Worm (Caenorhabditis elegans): ENCODE data around the gene oat-1.
A peak's percentile ranks its signal among the peaks of the same experiment; 100 is the strongest.

Gene oat-1

ce11 chrIV:8519949-8520348 lies 47.6 kb upstream of the oat-1 start:
- TF ChIP-seq egl-44 (GFP tag; IDR thresholded peaks at IDR 0.05), result no peak
- no peak for TF ChIP-seq ztf-25 (GFP tag; IDR thresholded peaks at IDR 0.05)
- TF ChIP-seq lin-54 (GFP tag; optimal IDR thresholded peaks at IDR 0.05), result no peak
- no peak for TF ChIP-seq ztf-18 (tag; optimal IDR thresholded peaks at IDR 0.05)
- no peak for TF ChIP-seq repo-1 (tag; optimal IDR thresholded peaks at IDR 0.05)
- TF ChIP-seq atf-7 (tag; optimal IDR thresholded peaks at IDR 0.05), result no peak
- no peak for TF ChIP-seq ceh-79 (tag; optimal IDR thresholded peaks at IDR 0.05)
- TF ChIP-seq F52B5.7 (tag; optimal IDR thresholded peaks at IDR 0.05), result no peak
- TF ChIP-seq egrh-3 (GFP tag; IDR thresholded peaks at IDR 0.05), result no peak
- no peak for TF ChIP-seq D2030.7 (GFP tag; IDR thresholded peaks at IDR 0.05)
- TF ChIP-seq nhr-120 (GFP tag; IDR thresholded peaks at IDR 0.05), result no peak
- no peak for TF ChIP-seq cebp-1 (GFP tag; IDR thresholded peaks at IDR 0.05)
- TF ChIP-seq cebp-1 (tag; optimal IDR thresholded peaks at IDR 0.05), result no peak

- TF ChIP-seq lsl-1 (GFP tag; optimal IDR thresholded peaks at IDR 0.05), result no peak
- no peak for TF ChIP-seq C06A6.2 (GFP tag; conservative IDR thresholded peaks at IDR 0.05)
- TF ChIP-seq lin-40 (tag; optimal IDR thresholded peaks at IDR 0.05), result no peak
- no peak; the same call in 1 of the 2 replicates for TF ChIP-seq Y53G8AR.9 (GFP tag; conservative IDR thresholded peaks at IDR 0.05)
- no peak for TF ChIP-seq K12H6.12 (tag; optimal IDR thresholded peaks at IDR 0.05)
- TF ChIP-seq madf-10 (tag; optimal IDR thresholded peaks at IDR 0.05), result no peak
- TF ChIP-seq lin-26 (GFP tag; IDR thresholded peaks at IDR 0.05), result 0 out of 2 replicates have a peak, but pooled peaks have one; percentile 35
- no peak for TF ChIP-seq F57A8.1 (GFP tag; optimal IDR thresholded peaks at IDR 0.05)
- TF ChIP-seq attf-6 (GFP tag; IDR thresholded peaks at IDR 0.05), result no peak
- TF ChIP-seq pha-4 (tag; optimal IDR thresholded peaks at IDR 0.05), result no peak
- TF ChIP-seq ztf-18 (tag; optimal IDR thresholded peaks at IDR 0.05), result no peak
- no peak for TF ChIP-seq ekl-4 (GFP tag; IDR thresholded peaks at IDR 0.05)
- TF ChIP-seq D2030.7 (GFP tag; IDR thresholded peaks at IDR 0.05), result no peak
- no peak for TF ChIP-seq chd-7 (tag; optimal IDR thresholded peaks at IDR 0.05)
- no peak for TF ChIP-seq F10E7.11 (tag; optimal IDR thresholded peaks at IDR 0.05)
- TF ChIP-seq B0336.3 (GFP tag; IDR thresholded peaks at IDR 0.05), result no peak
- no peak for TF ChIP-seq die-1 (tag; optimal IDR thresholded peaks at IDR 0.05)
- TF ChIP-seq Y79H2A.3 (GFP tag; conservative IDR thresholded peaks at IDR 0.05), result peak; percentile 77; the same call in 1 of the 2 replicates
- TF ChIP-seq madf-3 (GFP tag; IDR thresholded peaks at IDR 0.05), result no peak
- TF ChIP-seq rec-8 (tag; optimal IDR thresholded peaks at IDR 0.05), result no peak
- TF ChIP-seq ama-1 (optimal IDR thresholded peaks at IDR 0.05), result no peak
- no peak for TF ChIP-seq ama-1 (GFP tag; optimal IDR thresholded peaks at IDR 0.05)
- TF ChIP-seq K11D2.4 (GFP tag; IDR thresholded peaks at IDR 0.05), result no peak
- TF ChIP-seq sptf-2 (GFP tag; optimal IDR thresholded peaks at IDR 0.05), result no peak
- no peak for TF ChIP-seq mel-28 (tag; optimal IDR thresholded peaks at IDR 0.05; ENCODE audit: borderline replicate concordance)
- no peak for TF ChIP-seq F39B2.1 (GFP tag; IDR thresholded peaks at IDR 0.05)
- no peak for TF ChIP-seq atf-7 (tag; optimal IDR thresholded peaks at IDR 0.05)
- no peak for TF ChIP-seq F37B4.10 (GFP tag; IDR thresholded peaks at IDR 0.05)
- no peak for TF ChIP-seq nhr-27 (tag; optimal IDR thresholded peaks at IDR 0.05)
- TF ChIP-seq hlh-12 (tag; optimal IDR thresholded peaks at IDR 0.05), result no peak
- no peak for TF ChIP-seq rpc-1 (optimal IDR thresholded peaks at IDR 0.05)
- no peak for TF ChIP-seq rpc-1 (tag; optimal IDR thresholded peaks at IDR 0.05)
- TF ChIP-seq nhr-90 (tag; optimal IDR thresholded peaks at IDR 0.05), result no peak
- no peak for TF ChIP-seq nhr-80 (tag; optimal IDR thresholded peaks at IDR 0.05)
- TF ChIP-seq aptf-3 (GFP tag; IDR thresholded peaks at IDR 0.05), result no peak
- TF ChIP-seq let-607 (tag; optimal IDR thresholded peaks at IDR 0.05), result no peak
- no peak for TF ChIP-seq F49E8.2 (tag; optimal IDR thresholded peaks at IDR 0.05; ENCODE audit: insufficient read depth)
- TF ChIP-seq snpc-3.4 (tag; optimal IDR thresholded peaks at IDR 0.05), result peak; percentile 28
- peak; percentile 4 for TF ChIP-seq athp-1 (tag; optimal IDR thresholded peaks at IDR 0.05)
- no peak for TF ChIP-seq fkh-3 (tag; optimal IDR thresholded peaks at IDR 0.05)
These were observed 42.2 kb upstream of the oat-1 start for ce11 chrIV:8514546-8514945.

Data from whole organism, young adult.